Worm (Caenorhabditis elegans) whole organism, mixed stage, embryonic: ENCODE results near the gene F52G3.1.

ENCODE experiments used
- blmp-1 ChIP-seq: fragments of 150-350 bp; optimal IDR thresholded peaks from 2 replicates; lab custom pipeline; 2014; ENCODE audit warnings: missing biosample characterization, missing genetic modification characterization
- ceh-39 ChIP-seq: fragments of 150-350 bp; optimal IDR thresholded peaks from 2 replicates; lab custom pipeline; 2014; ENCODE audit warnings: missing biosample characterization, missing genetic modification characterization
- ces-1 ChIP-seq: fragments of 150-350 bp; optimal IDR thresholded peaks from 2 replicates; lab custom pipeline; 2014; ENCODE audit warnings: missing biosample characterization, missing genetic modification reagents, missing genetic modification characterization
- drap-1 ChIP-seq: fragments of 200-800 bp; sonication (Bioruptor generic); optimal IDR thresholded peaks from 3 replicates; lab custom pipeline; 2018; ENCODE audit warnings: mild to moderate bottlenecking, missing genetic modification characterization, missing compliant biosample characterization
- elt-3 ChIP-seq: fragments of 150-350 bp; optimal IDR thresholded peaks from 2 replicates; lab custom pipeline; 2014; ENCODE audit warnings: missing biosample characterization, missing genetic modification characterization
- lin-13 ChIP-seq: fragments of 150-350 bp; optimal IDR thresholded peaks from 2 replicates; lab custom pipeline; 2014; ENCODE audit warnings: missing biosample characterization, missing genetic modification characterization
- nhr-76 ChIP-seq: sonication (generic microtip); optimal IDR thresholded peaks from 2 replicates; lab custom pipeline; 2017; ENCODE audit warnings: missing biosample characterization, missing genetic modification characterization
- snpc-4 ChIP-seq: fragments of 150-350 bp; optimal IDR thresholded peaks from 2 replicates; lab custom pipeline; 2014; ENCODE audit warnings: missing biosample characterization, missing genetic modification characterization
- unc-120 ChIP-seq: sonication (generic microtip); optimal IDR thresholded peaks from 2 replicates; lab custom pipeline; 2017; ENCODE audit warnings: missing genetic modification characterization, missing compliant biosample characterization; ENCODE audit not compliant: poor library complexity, severe bottlenecking
- unc-39 ChIP-seq: fragments of 150-350 bp; optimal IDR thresholded peaks from 2 replicates; lab custom pipeline; 2014; ENCODE audit warnings: missing biosample characterization, missing genetic modification characterization
- unc-62 ChIP-seq: fragments of 150-350 bp; optimal IDR thresholded peaks from 2 replicates; lab custom pipeline; 2014; ENCODE audit warnings: missing biosample characterization, missing genetic modification reagents, missing genetic modification characterization
- ztf-11 ChIP-seq: fragments of 150-350 bp; optimal IDR thresholded peaks from 2 replicates; lab custom pipeline; 2014; ENCODE audit warnings: missing biosample characterization, missing genetic modification characterization

- TF ChIP-seq snpc-4 (tag; lab: Kevin White, UChicago) (no peak), drap-1 (no peak), ceh-39 (no peak), unc-62 (no peak), unc-39 (no peak), elt-3 (no peak), nhr-76 (tag; lab: Kevin White, UChicago) (no peak), blmp-1 (no peak), ztf-11 (tag; lab: Kevin White, UChicago) (no peak), lin-13 (tag; lab: Kevin White, UChicago) (no peak), ces-1 (GFP tag; lab: Kevin White, UChicago) (no peak), unc-120 (tag; lab: Kevin White, UChicago) (no peak)
Observed at ce11 chrX:16930333-16930621, 33.4 kb upstream of the F52G3.1 start.
